Worm (Caenorhabditis elegans): ENCODE data around the gene inx-9.

The inx-9 gene

ce11 chrIV:11688018-11688417 lies 11.9 kb downstream of the inx-9 start, which contains the start of gene ZK792.5:
ZK792.5 (minus strand) TSS chrIV:11688118.
- no peak for TF ChIP-seq C16A3.4 (tag; optimal IDR thresholded peaks at IDR 0.05)
- no peak for TF ChIP-seq jun-1 (tag; optimal IDR thresholded peaks at IDR 0.05)
- no peak for TF ChIP-seq ztf-11 (tag; optimal IDR thresholded peaks at IDR 0.05)
- no peak for TF ChIP-seq ceh-90 (tag; optimal IDR thresholded peaks at IDR 0.05)
- no peak for TF ChIP-seq unc-86 (tag; optimal IDR thresholded peaks at IDR 0.05)
- no peak for TF ChIP-seq snpc-4 (tag; optimal IDR thresholded peaks at IDR 0.05)
- no peak for TF ChIP-seq mep-1 (tag; optimal IDR thresholded peaks at IDR 0.05)
- no peak for TF ChIP-seq fkh-4 (tag; optimal IDR thresholded peaks at IDR 0.05; ENCODE audit: borderline replicate concordance)

DNA sequence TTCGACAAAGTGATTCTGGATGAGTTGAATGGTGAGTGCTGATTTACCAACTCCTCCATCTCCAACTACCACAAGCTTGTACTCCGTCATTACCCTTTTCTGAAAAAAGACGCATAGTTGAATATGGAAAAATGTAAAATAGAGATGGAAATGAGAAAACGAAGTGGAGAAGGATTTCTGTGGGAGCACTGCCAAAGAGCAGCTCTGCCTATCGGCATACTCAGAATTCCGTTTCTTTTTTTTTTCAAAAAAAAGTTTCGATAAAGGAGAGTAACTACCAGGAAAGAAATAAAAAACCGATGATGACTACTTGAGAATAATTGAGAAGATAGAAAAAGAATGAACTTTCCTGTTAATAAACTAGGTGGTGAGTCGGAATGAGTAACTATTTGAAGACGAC lies 14.8 kb downstream of the inx-9 start, which contains the start of gene let-60:
Gene let-60, minus strand, starts transcription at position 101 of the 400 bp plus-strand sequence.
- no peak for TF ChIP-seq skn-1 (tag; optimal IDR thresholded peaks at IDR 0.05)
- TF ChIP-seq ceh-8 (GFP tag; optimal IDR thresholded peaks at IDR 0.05) = no peak
- TF ChIP-seq mab-9 (GFP tag; IDR thresholded peaks at IDR 0.05) = no peak
- no peak for TF ChIP-seq Y116A8C.19 (tag; optimal IDR thresholded peaks at IDR 0.05; ENCODE audit: borderline replicate concordance)
- TF ChIP-seq C34B4.2 (tag; optimal IDR thresholded peaks at IDR 0.05) = no peak
- TF ChIP-seq F16B12.6 (tag; optimal IDR thresholded peaks at IDR 0.05) = no peak
- no peak for TF ChIP-seq ceh-82 (tag; optimal IDR thresholded peaks at IDR 0.05)
- TF ChIP-seq unc-130 (tag; optimal IDR thresholded peaks at IDR 0.05) = no peak
- TF ChIP-seq nhr-84 (tag; optimal IDR thresholded peaks at IDR 0.05) = no peak
- TF ChIP-seq sox-4 (tag; optimal IDR thresholded peaks at IDR 0.05) = no peak
- no peak for TF ChIP-seq snu-23 (GFP tag; optimal IDR thresholded peaks at IDR 0.05)
- TF ChIP-seq vab-15 (tag; optimal IDR thresholded peaks at IDR 0.05) = no peak
- TF ChIP-seq xbp-1 (tag; optimal IDR thresholded peaks at IDR 0.05) = no peak

DNA sequence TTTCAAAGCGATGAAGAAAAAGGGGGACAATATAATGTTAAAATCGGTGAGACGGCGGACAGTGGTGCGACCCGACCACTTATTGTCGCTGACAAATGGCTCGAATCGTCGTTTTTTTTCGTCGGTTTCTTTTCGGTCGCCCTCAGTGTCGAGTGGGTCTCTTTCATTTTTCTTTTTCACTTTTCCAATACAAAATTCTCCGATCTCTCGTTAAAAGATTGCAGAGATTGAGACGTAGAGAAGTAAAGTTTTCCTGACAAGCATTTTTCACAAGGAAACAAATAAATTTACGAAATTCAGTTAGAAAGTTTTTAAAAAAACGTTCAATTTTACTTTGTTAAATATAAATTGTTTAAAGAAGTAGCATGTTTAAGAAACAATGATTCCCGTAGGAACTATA lies 15.4 kb downstream of the inx-9 start:
- TF ChIP-seq hlh-17 (GFP tag; optimal IDR thresholded peaks at IDR 0.05; ENCODE audit: borderline replicate concordance) (no peak), nhr-47 (tag; optimal IDR thresholded peaks at IDR 0.05) (no peak), unc-98 (GFP tag; IDR thresholded peaks at IDR 0.05) (no peak), rnt-1 (tag; optimal IDR thresholded peaks at IDR 0.05) (peak; percentile 38), nhr-237 (tag; optimal IDR thresholded peaks at IDR 0.05) (no peak), zag-1 (tag; optimal IDR thresholded peaks at IDR 0.05) (no peak), aha-1 (tag; optimal IDR thresholded peaks at IDR 0.05) (no peak), nhr-11 (tag; optimal IDR thresholded peaks at IDR 0.05) (no peak), nhr-85 (tag) (peak; percentile 59), nhr-19 (GFP tag; conservative IDR thresholded peaks at IDR 0.05) (no peak), F16B12.6 (tag; optimal IDR thresholded peaks at IDR 0.05) (no peak), nhr-12 (tag; optimal IDR thresholded peaks at IDR 0.05) (no peak), efl-1 (optimal IDR thresholded peaks at IDR 0.05) (no peak), efl-1 (GFP tag; optimal IDR thresholded peaks at IDR 0.05 in 1 of 2) (peak in 1 of 2 experiments; percentile 0), zip-4 (GFP tag; optimal IDR thresholded peaks at IDR 0.05) (no peak), blmp-1 (tag; optimal IDR thresholded peaks at IDR 0.05) (peak; percentile 68), aly-2 (tag; optimal IDR thresholded peaks at IDR 0.05) (no peak), tbx-2 (tag; optimal IDR thresholded peaks at IDR 0.05) (no peak)

DNA sequence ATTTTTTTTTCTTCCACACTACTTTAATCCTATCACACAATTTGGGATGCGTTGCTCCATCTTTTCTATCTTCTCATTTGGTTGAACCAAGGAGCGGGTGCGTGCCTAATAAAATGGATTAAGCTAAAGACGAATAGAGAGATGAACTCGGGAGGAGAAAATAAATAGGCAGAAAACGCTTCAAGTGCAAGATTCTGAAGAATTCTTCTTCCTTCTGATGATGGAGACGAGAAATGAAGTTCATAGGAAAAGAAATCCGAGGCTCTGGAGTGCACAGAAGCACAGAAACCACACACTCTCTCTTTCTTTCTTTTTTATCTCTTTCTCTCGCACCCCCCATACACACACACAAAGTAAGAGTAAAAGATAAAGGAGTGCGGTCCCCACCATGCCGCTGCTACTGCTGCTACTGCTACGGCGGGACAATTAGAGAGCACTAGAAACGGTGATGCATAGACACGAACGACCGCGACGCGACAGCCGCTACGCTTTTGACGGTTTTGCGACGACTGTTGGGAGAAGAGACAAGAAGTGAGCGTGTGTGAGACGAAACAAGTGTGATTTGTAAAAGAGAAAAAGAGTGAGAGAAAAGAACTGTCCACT lies 16.0 kb downstream of the inx-9 start:
- TF ChIP-seq sox-4 (tag; optimal IDR thresholded peaks at IDR 0.05) (no peak), nhr-71 (tag; optimal IDR thresholded peaks at IDR 0.05) (peak; percentile 87), Y116A8C.19 (tag; optimal IDR thresholded peaks at IDR 0.05; ENCODE audit: borderline replicate concordance) (no peak), C16A3.4 (tag; optimal IDR thresholded peaks at IDR 0.05) (peak; percentile 76), xbp-1 (tag; optimal IDR thresholded peaks at IDR 0.05) (peak; percentile 64), lin-39 (tag; optimal IDR thresholded peaks at IDR 0.05) (no peak), irx-1 (tag; optimal IDR thresholded peaks at IDR 0.05) (peak; percentile 25), ztf-11 (tag; optimal IDR thresholded peaks at IDR 0.05) (no peak), lin-14 (GFP tag; optimal IDR thresholded peaks at IDR 0.05) (peak; percentile 95), ces-1 (GFP tag; optimal IDR thresholded peaks at IDR 0.05) (peak; percentile 88), snpc-4 (tag; optimal IDR thresholded peaks at IDR 0.05) (peak; percentile 31), hlh-4 (tag; optimal IDR thresholded peaks at IDR 0.05) (no peak), C04F5.9 (tag; optimal IDR thresholded peaks at IDR 0.05) (no peak), nhr-20 (tag; optimal IDR thresholded peaks at IDR 0.05) (peak; percentile 85), unc-86 (tag; optimal IDR thresholded peaks at IDR 0.05) (peak; percentile 58), rnt-1 (tag; optimal IDR thresholded peaks at IDR 0.05) (peak; percentile 80), grh-1 (GFP tag; IDR thresholded peaks at IDR 0.05) (no peak), jun-1 (tag; optimal IDR thresholded peaks at IDR 0.05) (peak; percentile 42), skn-1 (tag; optimal IDR thresholded peaks at IDR 0.05) (peak; percentile 60), C34B4.2 (tag; optimal IDR thresholded peaks at IDR 0.05) (no peak), ceh-63 (GFP tag; optimal IDR thresholded peaks at IDR 0.05) (no peak)

Data from whole organism, L1 larva.